Worm (Caenorhabditis elegans) whole organism, L3 larva: ENCODE data around the gene act-3.
"Not testable (repeated sequence)": the region's sequence is repeated elsewhere in the genome, so short reads cannot be mapped to it uniquely, and the experiment has no call there.

Experiments
- ceh-82 ChIP-seq: fragments of 150-350 bp; optimal IDR thresholded peaks from 2 replicates; lab custom pipeline; 2014; ENCODE audit warnings: missing biosample characterization, missing genetic modification characterization
- egl-27 ChIP-seq: sonication (generic microtip); optimal IDR thresholded peaks from 4 replicates; lab custom pipeline; 2017; ENCODE audit warnings: missing biosample characterization, missing genetic modification reagents, missing genetic modification characterization
- elt-3 ChIP-seq, 3 experiments: fragments of 150-350 bp in 1 of 3; sonication (generic microtip) in 2 of 3; optimal IDR thresholded peaks; 2 replicates in 2 of 3; 4 replicates in 1 of 3; lab custom pipeline; 2014 to 2017; ENCODE audit warnings: missing biosample characterization in 3 of 3, missing genetic modification characterization in 3 of 3
- fos-1 ChIP-seq: fragments of 150-350 bp; optimal IDR thresholded peaks from 2 replicates; lab custom pipeline; 2014; ENCODE audit warnings: missing biosample characterization, missing genetic modification characterization
- lin-39 ChIP-seq: fragments of 150-350 bp; optimal IDR thresholded peaks from 2 replicates; lab custom pipeline; 2018; ENCODE audit warnings: missing biosample characterization, missing genetic modification reagents, missing genetic modification characterization
- mdl-1 ChIP-seq: fragments of 150-350 bp; optimal IDR thresholded peaks from 2 replicates; lab custom pipeline; 2014; ENCODE audit warnings: missing biosample characterization, missing genetic modification characterization
- nhr-23 ChIP-seq: fragments of 150-350 bp; optimal IDR thresholded peaks from 2 replicates; lab custom pipeline; 2014; ENCODE audit warnings: missing biosample characterization, missing genetic modification reagents, missing genetic modification characterization
- tbx-2 ChIP-seq: sonication (generic microtip); optimal IDR thresholded peaks from 2 replicates; lab custom pipeline; 2016; ENCODE audit warnings: mild to moderate bottlenecking, missing genetic modification characterization, missing compliant biosample characterization
- unc-39 ChIP-seq: sonication (generic microtip); optimal IDR thresholded peaks from 4 replicates; lab custom pipeline; 2017; ENCODE audit warnings: missing biosample characterization, missing genetic modification characterization
- unc-62 ChIP-seq: fragments of 150-350 bp; sonication (generic microtip); optimal IDR thresholded peaks from 4 replicates; lab custom pipeline; 2014; ENCODE audit warnings: missing biosample characterization, missing genetic modification reagents, missing genetic modification characterization
- zag-1 ChIP-seq: fragments of 150-350 bp; optimal IDR thresholded peaks from 2 replicates; lab custom pipeline; 2014; ENCODE audit warnings: missing biosample characterization, missing genetic modification characterization
- ztf-4 ChIP-seq: fragments of 150-350 bp; optimal IDR thresholded peaks from 2 replicates; lab custom pipeline; 2014; ENCODE audit warnings: missing biosample characterization, missing genetic modification characterization

DNA sequence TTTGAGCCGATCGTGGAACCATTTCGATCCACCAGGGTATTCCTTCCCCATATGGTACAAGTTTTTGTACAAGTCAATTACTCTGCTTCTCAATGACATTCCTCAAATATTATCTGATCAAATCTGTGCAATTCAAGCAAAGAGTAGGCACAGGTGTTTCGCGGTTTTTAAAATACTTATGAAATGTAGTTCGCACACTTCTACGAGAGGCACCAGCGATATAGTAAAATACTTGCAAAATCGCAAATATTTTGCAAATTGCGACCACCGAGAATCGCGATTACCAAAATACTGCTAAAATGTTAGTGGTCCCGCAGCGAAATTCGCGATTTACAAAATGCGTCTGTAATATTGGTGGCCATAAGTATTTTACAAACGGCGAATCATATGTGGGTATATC, 35.3 kb upstream of the act-3 start, which contains the start of gene Y42A5A.5:
- TF ChIP-seq lin-39 (tag; lab: Kevin White, UChicago); elt-3 (tag; optimal IDR thresholded peaks at IDR 0.05; lab: Kevin White, UChicago); ceh-82; unc-62 (GFP tag; lab: Kevin White, UChicago); nhr-23; ztf-4; fos-1 (tag; lab: Kevin White, UChicago); tbx-2 (tag; lab: Kevin White, UChicago); zag-1; mdl-1 (tag; lab: Kevin White, UChicago); egl-27 (tag; lab: Kevin White, UChicago); unc-39: not testable (repeated sequence)
